Worm (Caenorhabditis elegans): Measurements from ENCODE around the gene nhr-30.

Gene nhr-30

ce11 chrV:9018871-9019270, 26.1 kb upstream of the nhr-30 start:
- TF ChIP-seq F22D6.2 (tag; optimal IDR thresholded peaks at IDR 0.05) = no peak
- no peak for TF ChIP-seq B0019.2 (GFP tag; conservative IDR thresholded peaks at IDR 0.05)
- no peak for TF ChIP-seq lir-1 (GFP tag; conservative IDR thresholded peaks at IDR 0.05)
- no peak for TF ChIP-seq ets-4 (GFP tag; optimal IDR thresholded peaks at IDR 0.05)
- TF ChIP-seq gei-17 (GFP tag; optimal IDR thresholded peaks at IDR 0.05) = no peak
- no peak for TF ChIP-seq unc-130 (GFP tag; optimal IDR thresholded peaks at IDR 0.05)
- no peak for TF ChIP-seq sdz-38 (tag; optimal IDR thresholded peaks at IDR 0.05)

- TF ChIP-seq aptf-3 (GFP tag; IDR thresholded peaks at IDR 0.05) = no peak
- TF ChIP-seq chd-7 (tag; optimal IDR thresholded peaks at IDR 0.05) = no peak
- TF ChIP-seq ceh-91 (GFP tag; IDR thresholded peaks at IDR 0.05) = no peak
- TF ChIP-seq rpc-1 (optimal IDR thresholded peaks at IDR 0.05) = no peak
- no peak for TF ChIP-seq rpc-1 (tag; optimal IDR thresholded peaks at IDR 0.05)
- TF ChIP-seq ztf-25 (GFP tag; IDR thresholded peaks at IDR 0.05) = no peak
- TF ChIP-seq ztf-3 (GFP tag; optimal IDR thresholded peaks at IDR 0.05) = no peak
- no peak for TF ChIP-seq madf-3 (GFP tag; IDR thresholded peaks at IDR 0.05)
- no peak for TF ChIP-seq madf-8 (GFP tag; conservative IDR thresholded peaks at IDR 0.05)
- no peak for TF ChIP-seq F10E7.11 (tag; optimal IDR thresholded peaks at IDR 0.05)
- TF ChIP-seq ztf-6 (GFP tag; IDR thresholded peaks at IDR 0.05) = no peak
- no peak for TF ChIP-seq F52B5.7 (tag; optimal IDR thresholded peaks at IDR 0.05)
- no peak for TF ChIP-seq aptf-2 (GFP tag; conservative IDR thresholded peaks at IDR 0.05)
- TF ChIP-seq lsl-1 (GFP tag; optimal IDR thresholded peaks at IDR 0.05) = no peak
- no peak for TF ChIP-seq gei-17 (GFP tag; optimal IDR thresholded peaks at IDR 0.05)
- TF ChIP-seq Y53G8AR.9 (GFP tag; conservative IDR thresholded peaks at IDR 0.05) = no peak
- TF ChIP-seq nhr-120 (GFP tag; IDR thresholded peaks at IDR 0.05) = no peak
- no peak for TF ChIP-seq F37B4.10 (GFP tag; IDR thresholded peaks at IDR 0.05)
- no peak for TF ChIP-seq F22D6.2 (tag; optimal IDR thresholded peaks at IDR 0.05)
These were observed 22.9 kb upstream of the nhr-30 start, which contains the start of gene oac-41 for ce11 chrV:9022078-9022477. oac-41 (minus strand) TSS chrV:9022178.

ce11 chrV:9024713-9025112, 20.3 kb upstream of the nhr-30 start, which contains the start of gene bus-1:
bus-1 (minus strand) TSS chrV:9024813.
- TF ChIP-seq madf-8 (GFP tag; conservative IDR thresholded peaks at IDR 0.05) (no peak), ztf-18 (tag; optimal IDR thresholded peaks at IDR 0.05) (no peak), ccch-3 (GFP tag; optimal IDR thresholded peaks at IDR 0.05) (no peak), ztf-26 (tag; optimal IDR thresholded peaks at IDR 0.05) (no peak), rcor-1 (GFP tag; IDR thresholded peaks at IDR 0.05) (no peak), ztf-28 (GFP tag; IDR thresholded peaks at IDR 0.05) (no peak), madf-10 (tag; optimal IDR thresholded peaks at IDR 0.05) (no peak), C17E4.6 (GFP tag; IDR thresholded peaks at IDR 0.05) (no peak), let-526 (GFP tag; IDR thresholded peaks at IDR 0.05) (no peak), aptf-2 (GFP tag; conservative IDR thresholded peaks at IDR 0.05) (no peak), F57C9.4 (tag; optimal IDR thresholded peaks at IDR 0.05) (no peak), sea-2 (GFP tag; IDR thresholded peaks at IDR 0.05) (no peak), hsf-1 (GFP tag; IDR thresholded peaks at IDR 0.05) (no peak), chd-7 (tag; optimal IDR thresholded peaks at IDR 0.05) (no peak), rec-8 (tag; optimal IDR thresholded peaks at IDR 0.05) (no peak), sdz-38 (tag; optimal IDR thresholded peaks at IDR 0.05) (no peak), him-1 (tag; optimal IDR thresholded peaks at IDR 0.05) (no peak), fkh-3 (tag; optimal IDR thresholded peaks at IDR 0.05) (no peak), unc-62 (GFP tag; optimal IDR thresholded peaks at IDR 0.05) (no peak), athp-1 (tag; optimal IDR thresholded peaks at IDR 0.05) (no peak)
